Fruit fly (Drosophila melanogaster) whole organism, embryonic: ENCODE measurements around the gene CG33773.

Experiments
- CG11247 ChIP-seq: fragments of 200-800 bp; sonication (Bioruptor generic); IDR thresholded peaks from 2 replicates; pipeline ENCODE4 v1.3.6; 2022; ENCODE audit warnings: missing biosample characterization, missing genetic modification characterization
- CG11398 ChIP-seq: fragments of 200-800 bp; sonication (Bioruptor generic); optimal IDR thresholded peaks from 2 replicates; lab custom pipeline; 2016; ENCODE audit warnings: missing biosample characterization, missing genetic modification characterization
- CG11696 ChIP-seq: fragments of 200-800 bp; sonication (Bioruptor generic); IDR thresholded peaks from 2 replicates; pipeline ENCODE4 v1.3.6; 2022; ENCODE audit warnings: missing biosample characterization, missing genetic modification characterization
- CG12769 ChIP-seq: fragments of 200-800 bp; sonication (Bioruptor generic); optimal IDR thresholded peaks from 2 replicates; lab custom pipeline; 2019; ENCODE audit warnings: missing biosample characterization, mild to moderate bottlenecking, missing genetic modification characterization, moderate library complexity
- CG15514 ChIP-seq: fragments of 200-800 bp; sonication (Bioruptor generic); optimal IDR thresholded peaks from 3 replicates; lab custom pipeline; 2017; ENCODE audit warnings: missing biosample characterization, missing genetic modification characterization, mild to moderate bottlenecking, moderate library complexity, missing genetic modification reagents
- CG16863 ChIP-seq: fragments of 200-800 bp; sonication (Bioruptor generic); optimal IDR thresholded peaks from 3 replicates; lab custom pipeline; 2016; ENCODE audit warnings: missing biosample characterization, missing genetic modification characterization
- CG18619 ChIP-seq: fragments of 200-800 bp; sonication (Bioruptor generic); optimal IDR thresholded peaks from 3 replicates; lab custom pipeline; 2017; ENCODE audit warnings: missing biosample characterization, mild to moderate bottlenecking, missing genetic modification characterization
- CG2202 ChIP-seq: fragments of 200-800 bp; sonication (Bioruptor generic); optimal IDR thresholded peaks from 2 replicates; lab custom pipeline; 2018; ENCODE audit warnings: missing biosample characterization, mild to moderate bottlenecking, missing genetic modification characterization
- CG2889 ChIP-seq: fragments of 200-800 bp; sonication (Bioruptor generic); IDR thresholded peaks from 3 replicates; pipeline ENCODE4 v1.3.6; 2022; ENCODE audit warnings: missing biosample characterization, missing genetic modification characterization
- CG30020 ChIP-seq: fragments of 200-800 bp; optimal IDR thresholded peaks from 2 replicates; lab custom pipeline; 2019; ENCODE audit warnings: missing biosample characterization, mild to moderate bottlenecking, missing genetic modification characterization, moderate library complexity
- CG3407 ChIP-seq: fragments of 200-800 bp; sonication (Bioruptor generic); optimal IDR thresholded peaks from 2 replicates; lab custom pipeline; 2018; ENCODE audit warnings: missing biosample characterization, mild to moderate bottlenecking, missing genetic modification characterization
- CG3726 ChIP-seq: fragments of 200-800 bp; sonication (Bioruptor generic); IDR thresholded peaks from 3 replicates; pipeline ENCODE4, ENCODE4 v1.3.6; 2022; ENCODE audit warnings: missing biosample characterization, missing genetic modification characterization
- CG3847 ChIP-seq: fragments of 200-800 bp; sonication (Bioruptor generic); IDR thresholded peaks from 2 replicates; pipeline ENCODE4 v1.3.6; 2022; ENCODE audit warnings: missing biosample characterization, missing genetic modification characterization
- CG4854 ChIP-seq: fragments of 200-800 bp; sonication (Bioruptor generic); optimal IDR thresholded peaks from 2 replicates; lab custom pipeline; 2016; ENCODE audit warnings: missing biosample characterization, missing genetic modification characterization, inconsistent platforms
- CG6683 ChIP-seq: fragments of 200-800 bp; sonication (Bioruptor generic); optimal IDR thresholded peaks from 2 replicates; lab custom pipeline; 2017; ENCODE audit warnings: missing biosample characterization, mild to moderate bottlenecking, missing genetic modification characterization, missing genetic modification reagents
- CG6765 ChIP-seq: fragments of 200-800 bp; sonication (Bioruptor generic); optimal IDR thresholded peaks from 3 replicates; lab custom pipeline; 2017; ENCODE audit warnings: missing biosample characterization, mild to moderate bottlenecking, missing genetic modification characterization
- CG8359 ChIP-seq: fragments of 200-800 bp; sonication (Bioruptor generic); optimal IDR thresholded peaks from 2 replicates; lab custom pipeline; 2017; ENCODE audit warnings: missing biosample characterization, mild to moderate bottlenecking, missing genetic modification characterization, borderline replicate concordance
- CG9876 ChIP-seq: fragments of 200-800 bp; sonication (Bioruptor generic); optimal IDR thresholded peaks from 2 replicates; lab custom pipeline; 2016; ENCODE audit warnings: missing biosample characterization, missing genetic modification characterization
- CTCF ChIP-seq: fragments of 200-800 bp; sonication (Bioruptor generic); optimal IDR thresholded peaks from 2 replicates; lab custom pipeline; 2017; ENCODE audit warnings: missing biosample characterization, mild to moderate bottlenecking, missing genetic modification characterization, moderate library complexity
- Chrac-16 ChIP-seq: fragments of 200-800 bp; sonication (Bioruptor generic); optimal IDR thresholded peaks from 3 replicates; lab custom pipeline; 2016; ENCODE audit warnings: missing biosample characterization, missing genetic modification characterization
- Dfd ChIP-seq, 2 experiments: fragments of >200 bp; optimal IDR thresholded peaks; 2 replicates each; lab custom pipeline; 2017; ENCODE audit warnings: missing biosample characterization in 2 of 2, missing genetic modification characterization in 2 of 2
- Doc2 ChIP-seq: fragments of 200-800 bp; sonication (Bioruptor generic); IDR thresholded peaks from 2 replicates; pipeline ENCODE4 v1.3.6; 2022; ENCODE audit warnings: missing biosample characterization, missing genetic modification characterization
- Fer2 ChIP-seq: fragments of 200-800 bp; sonication (Bioruptor generic); optimal IDR thresholded peaks from 2 replicates; lab custom pipeline; 2018; ENCODE audit warnings: missing biosample characterization, mild to moderate bottlenecking, missing genetic modification characterization, moderate library complexity
- Gug ChIP-seq: fragments of 200-800 bp; sonication (Bioruptor generic); IDR thresholded peaks from 4 replicates; pipeline ENCODE4 v1.3.6; 2022; ENCODE audit warnings: missing biosample characterization, missing genetic modification characterization
- Hey ChIP-seq: fragments of 200-800 bp; sonication (Bioruptor generic); optimal IDR thresholded peaks from 3 replicates; lab custom pipeline; 2018; ENCODE audit warnings: missing biosample characterization, mild to moderate bottlenecking, missing genetic modification characterization
- Hr3 ChIP-seq: fragments of 200-800 bp; sonication (Bioruptor generic); optimal IDR thresholded peaks from 3 replicates; lab custom pipeline; 2016; ENCODE audit warnings: missing biosample characterization, missing genetic modification characterization
- Hr78 ChIP-seq, 2 experiments: fragments of 200-800 bp in 1 of 2; fragments of >200 bp in 1 of 2; sonication (Bioruptor generic) in 1 of 2; optimal IDR thresholded peaks; 2 replicates each; lab custom pipeline; 2017 to 2019; ENCODE audit warnings: missing biosample characterization in 2 of 2, missing genetic modification characterization in 2 of 2, mild to moderate bottlenecking in 1 of 2, moderate library complexity in 1 of 2
- Med ChIP-seq: fragments of 200-800 bp; sonication (Bioruptor generic); peaks from one replicate; lab custom pipeline; 2016; ENCODE audit warnings: missing biosample characterization, missing genetic modification characterization, mild to moderate bottlenecking, inconsistent platforms, moderate library complexity
- PHDP ChIP-seq: fragments of 200-800 bp; sonication (Bioruptor generic); optimal IDR thresholded peaks from 3 replicates; lab custom pipeline; 2018; ENCODE audit warnings: missing biosample characterization, mild to moderate bottlenecking, missing genetic modification characterization, moderate library complexity
- az2 ChIP-seq: fragments of 200-800 bp; sonication (Bioruptor generic); optimal IDR thresholded peaks from 3 replicates; lab custom pipeline; 2016; ENCODE audit warnings: missing biosample characterization, missing genetic modification characterization
- bsh ChIP-seq, 2 experiments: fragments of 200-800 bp; sonication (Bioruptor generic); optimal IDR thresholded peaks; 2 replicates each; lab custom pipeline; 2017 to 2018; ENCODE audit warnings: mild to moderate bottlenecking in 2 of 2, missing biosample characterization in 2 of 2, missing genetic modification characterization in 2 of 2, moderate library complexity in 1 of 2
- cad ChIP-seq: fragments of >200 bp; optimal IDR thresholded peaks from 2 replicates; lab custom pipeline; 2017; ENCODE audit warnings: missing biosample characterization, missing genetic modification characterization
- cwo ChIP-seq: fragments of 200-800 bp; sonication (Bioruptor generic); optimal IDR thresholded peaks from 3 replicates; lab custom pipeline; 2017; ENCODE audit warnings: missing biosample characterization, missing genetic modification characterization, mild to moderate bottlenecking, moderate library complexity, missing genetic modification reagents
- dati ChIP-seq: fragments of 200-800 bp; sonication (Bioruptor generic); IDR thresholded peaks from 2 replicates; pipeline ENCODE4 v1.3.6; 2022; ENCODE audit warnings: missing biosample characterization, missing genetic modification characterization
- en ChIP-seq: fragments of 200-800 bp; sonication (Bioruptor generic); optimal IDR thresholded peaks from 2 replicates; lab custom pipeline; 2016; ENCODE audit warnings: missing biosample characterization, missing genetic modification characterization
- fd102C ChIP-seq: fragments of 200-800 bp; sonication (Bioruptor generic); optimal IDR thresholded peaks from 2 replicates; lab custom pipeline; 2018; ENCODE audit warnings: missing biosample characterization, mild to moderate bottlenecking, missing genetic modification characterization, moderate library complexity
- fu2 ChIP-seq: fragments of 200-800 bp; sonication (Bioruptor generic); optimal IDR thresholded peaks from 2 replicates; lab custom pipeline; 2016; ENCODE audit warnings: missing biosample characterization, missing genetic modification characterization
- gro ChIP-seq: fragments of 200-800 bp; sonication (Bioruptor generic); optimal IDR thresholded peaks from 2 replicates; lab custom pipeline; 2016; ENCODE audit warnings: missing biosample characterization, missing genetic modification characterization
- jumu ChIP-seq: fragments of 200-800 bp; sonication (Bioruptor generic); optimal IDR thresholded peaks from 3 replicates; lab custom pipeline; 2016; ENCODE audit warnings: missing biosample characterization, missing genetic modification characterization
- lmd ChIP-seq: fragments of 200-800 bp; sonication (Bioruptor generic); IDR thresholded peaks from 2 replicates; pipeline ENCODE4 v1.3.6; 2022; ENCODE audit warnings: missing biosample characterization, missing genetic modification characterization
- pan ChIP-seq, 4 experiments: fragments of >200 bp in 3 of 4; fragments of 200-800 bp in 1 of 4; sonication (Bioruptor generic) in 1 of 4; optimal IDR thresholded peaks in 3 of 4; IDR thresholded peaks in 1 of 4; 2 replicates each; pipeline versions ENCODE4 v1.3.6 to Lab custom; 2017 to 2022; ENCODE audit warnings: missing biosample characterization in 2 of 4, missing genetic modification characterization in 2 of 4, mixed read lengths in 1 of 4
- repo ChIP-seq: fragments of 200-800 bp; sonication (Bioruptor generic); optimal IDR thresholded peaks from 2 replicates; lab custom pipeline; 2016; ENCODE audit warnings: missing biosample characterization, missing genetic modification characterization
- ro ChIP-seq: fragments of 200-800 bp; sonication (Bioruptor generic); IDR thresholded peaks from 2 replicates; pipeline ENCODE4 v1.3.6; 2022; ENCODE audit warnings: missing biosample characterization, missing genetic modification characterization
- schlank ChIP-seq: fragments of 200-800 bp; sonication (Bioruptor generic); optimal IDR thresholded peaks from 2 replicates; lab custom pipeline; 2018; ENCODE audit warnings: missing biosample characterization, mild to moderate bottlenecking, missing genetic modification characterization
- slbo ChIP-seq: fragments of 200-800 bp; sonication (Bioruptor generic); IDR thresholded peaks from 2 replicates; pipeline ENCODE4 v1.3.6; 2022; ENCODE audit warnings: missing biosample characterization, missing genetic modification characterization
- slp2 ChIP-seq: fragments of 200-800 bp; sonication (Bioruptor generic); optimal IDR thresholded peaks from 2 replicates; lab custom pipeline; 2016; ENCODE audit warnings: missing biosample characterization, missing genetic modification characterization
- tgo ChIP-seq: fragments of 200-800 bp; sonication (Bioruptor generic); IDR thresholded peaks from 3 replicates; pipeline ENCODE4 v1.3.6; 2022; ENCODE audit warnings: missing biosample characterization, missing genetic modification characterization
- tio ChIP-seq: fragments of 200-800 bp; sonication (Bioruptor generic); optimal IDR thresholded peaks from 2 replicates; lab custom pipeline; 2017; ENCODE audit warnings: missing biosample characterization, missing genetic modification characterization, inconsistent platforms

The CG33773 gene

dm6 chr3R:31060708-31061625 is 25.8 kb downstream of the CG33773 start, which contains the start of gene dco (continued):
- TF ChIP-seq CTCF (peak; percentile 100), CG15514 (GFP tag; lab: Kevin White, UChicago) (peak; percentile 61), PHDP (peak; percentile 23), slp2 (GFP tag; lab: Kevin White, UChicago) (peak; percentile 65), tgo (peak; percentile 80), Fer2 (tag; lab: Kevin White, UChicago) (peak; percentile 14), CG11398 (peak; percentile 49), jumu (peak; percentile 81), CG9876 (GFP tag; lab: Kevin White, UChicago) (peak; percentile 91), CG16863 (GFP tag; lab: Kevin White, UChicago) (peak; percentile 71), fu2 (GFP tag; lab: Kevin White, UChicago) (peak; percentile 14), CG3726 (GFP tag; lab: Robert Waterston, UW) (peak; percentile 85; the same call in 2 of the 3 replicates), CG6765 (GFP tag; lab: Kevin White, UChicago) (peak; percentile 23), pan (optimal IDR thresholded peaks at IDR 0.05; lab: Kevin White, UChicago) (no peak), pan (GFP tag; optimal IDR thresholded peaks at IDR 0.05 in 1 of 2, IDR thresholded peaks at IDR 0.05 in 1 of 2) (peak in 1 of 2 experiments; percentile 84), cad (no peak), slbo (GFP tag; lab: Robert Waterston, UW) (peak; percentile 95), Hr78 (GFP tag; optimal IDR thresholded peaks at IDR 0.05; lab: Kevin White, UChicago) (no peak), az2 (peak; percentile 79), CG4854 (peak; percentile 67), Hr3 (peak; percentile 73), Dfd (GFP tag; optimal IDR thresholded peaks at IDR 0.05; lab: Kevin White, UChicago) (no peak), cwo (GFP tag; lab: Kevin White, UChicago) (no peak), CG18619 (GFP tag; lab: Kevin White, UChicago) (peak; percentile 56), ro (GFP tag; lab: Robert Waterston, UW) (peak; percentile 49; the same call in 1 of the 2 replicates), Hey (tag; lab: Kevin White, UChicago) (no peak), gro (peak; percentile 63), CG30020 (tag; lab: Kevin White, UChicago) (peak; percentile 18), lmd (GFP tag; lab: Robert Waterston, UW) (peak; percentile 88), CG8359 (GFP tag; lab: Kevin White, UChicago) (no peak), dati (GFP tag; lab: Robert Waterston, UW) (peak; percentile 46; the same call in 1 of the 2 replicates), tio (GFP tag; lab: Kevin White, UChicago) (peak; percentile 66), Doc2 (GFP tag; lab: Robert Waterston, UW) (0 out of 2 replicates have a peak, but pooled peaks have one; percentile 28), repo (GFP tag; lab: Kevin White, UChicago) (peak; percentile 67), CG11247 (GFP tag; lab: Robert Waterston, UW) (peak; percentile 92), CG6683 (GFP tag; lab: Kevin White, UChicago) (no peak), CG11696 (GFP tag; lab: Robert Waterston, UW) (no peak), schlank (tag; lab: Kevin White, UChicago) (no peak), fd102C (GFP tag; lab: Kevin White, UChicago) (no peak), CG12769 (tag; lab: Kevin White, UChicago) (peak; percentile 7), CG3407 (GFP tag; lab: Kevin White, UChicago) (peak; percentile 34), CG3847 (peak; percentile 87), Med (GFP tag; lab: Kevin White, UChicago) (peak; percentile 98), CG2202 (tag; lab: Kevin White, UChicago) (no peak), CG2889 (GFP tag; lab: Robert Waterston, UW) (peak; percentile 76; the same call in 1 of the 3 replicates), bsh (GFP tag; optimal IDR thresholded peaks at IDR 0.05; lab: Kevin White, UChicago) (peak in 1 of 2 experiments; percentile 46), Gug (GFP tag; lab: Robert Waterston, UW) (peak; percentile 93), Chrac-16 (GFP tag; lab: Kevin White, UChicago) (peak; percentile 77), en (GFP tag; lab: Kevin White, UChicago) (no peak)
